Worm (Caenorhabditis elegans) whole organism, L4 larva: Measurements from ENCODE around the gene F31B9.3.

Source experiments
- R02D3.7 ChIP-seq: fragments of 150-350 bp; sonication (generic microtip); optimal IDR thresholded peaks from 3 replicates; lab custom pipeline; 2014; ENCODE audit warnings: missing biosample characterization, missing genetic modification characterization
- Y75B8A.6 ChIP-seq: fragments of 200-800 bp; sonication (Bioruptor generic); IDR thresholded peaks from 2 replicates; pipeline ENCODE4 v1.3.6; 2022; ENCODE audit warnings: missing genetic modification reagents, missing genetic modification characterization, missing compliant biosample characterization
- ama-1 ChIP-seq: fragments of 150-350 bp; optimal IDR thresholded peaks from 2 replicates; lab custom pipeline; 2014; ENCODE audit warnings: inconsistent platforms, mixed read lengths
- dpl-1 ChIP-seq: fragments of 150-350 bp; optimal IDR thresholded peaks from 2 replicates; lab custom pipeline; 2014; ENCODE audit warnings: missing biosample characterization, missing genetic modification reagents, missing genetic modification characterization
- egl-43 ChIP-seq: fragments of 200-800 bp; sonication (Bioruptor generic); IDR thresholded peaks from 2 replicates; pipeline ENCODE4 v1.3.6; 2022; ENCODE audit warnings: missing genetic modification reagents, missing genetic modification characterization, missing compliant biosample characterization
- hlh-11 ChIP-seq: fragments of 200-800 bp; sonication (Bioruptor generic); optimal IDR thresholded peaks from 2 replicates; lab custom pipeline; 2018; ENCODE audit warnings: mild to moderate bottlenecking, missing genetic modification characterization, missing compliant biosample characterization
- lin-13 ChIP-seq: fragments of 150-350 bp; optimal IDR thresholded peaks from 2 replicates; lab custom pipeline; 2014; ENCODE audit warnings: missing biosample characterization, missing genetic modification reagents, missing genetic modification characterization
- lin-39 ChIP-seq: fragments of 150-350 bp; optimal IDR thresholded peaks from 2 replicates; lab custom pipeline; 2014; ENCODE audit warnings: missing biosample characterization, missing genetic modification reagents, missing genetic modification characterization
- mdl-1 ChIP-seq, 2 experiments: fragments of 150-350 bp in 1 of 2; sonication (generic microtip) in 1 of 2; optimal IDR thresholded peaks; 2 replicates each; lab custom pipeline; 2014 to 2017; ENCODE audit warnings: missing biosample characterization in 2 of 2, missing genetic modification characterization in 2 of 2
- nhr-111 ChIP-seq: fragments of 200-800 bp; sonication (Bioruptor generic); optimal IDR thresholded peaks from 2 replicates; lab custom pipeline; 2018; ENCODE audit warnings: mild to moderate bottlenecking, missing genetic modification characterization, missing compliant biosample characterization
- nhr-76 ChIP-seq: fragments of 150-350 bp; optimal IDR thresholded peaks from 2 replicates; lab custom pipeline; 2014; ENCODE audit warnings: missing biosample characterization, missing genetic modification characterization
- unc-39 ChIP-seq: sonication (generic microtip); optimal IDR thresholded peaks from 2 replicates; lab custom pipeline; 2017; ENCODE audit warnings: missing biosample characterization, missing genetic modification characterization
- unc-62 ChIP-seq, 3 experiments: fragments of 150-350 bp in 1 of 3; sonication (generic microtip); optimal IDR thresholded peaks in 2 of 3; peaks in 1 of 3; 1 replicate in 1 of 3; 2 replicates in 2 of 3; lab custom pipeline; 2014 to 2017; ENCODE audit warnings: missing biosample characterization in 3 of 3, missing genetic modification characterization in 3 of 3, missing genetic modification reagents in 3 of 3, missing genotype in 1 of 3

ce11 chrX:15937854-15938253, 14.3 kb downstream of the F31B9.3 start:
- no peak for TF ChIP-seq nhr-111 (GFP tag; lab: Kevin White, UChicago)
- no peak for TF ChIP-seq lin-39 (tag; lab: Kevin White, UChicago)
- no peak for TF ChIP-seq R02D3.7 (tag; lab: Kevin White, UChicago)
- TF ChIP-seq nhr-76 (tag; lab: Kevin White, UChicago), result no peak
- TF ChIP-seq hlh-11 (tag; lab: Kevin White, UChicago), result no peak
- no peak for TF ChIP-seq lin-13 (GFP tag; lab: Kevin White, UChicago)
- TF ChIP-seq mdl-1 (tag; optimal IDR thresholded peaks at IDR 0.05; lab: Kevin White, UChicago), result no peak
- no peak for TF ChIP-seq unc-39 (tag; lab: Kevin White, UChicago)
- TF ChIP-seq dpl-1, result no peak
- TF ChIP-seq ama-1 (lab: Kevin White, UChicago), result no peak
- TF ChIP-seq unc-62 (GFP tag; optimal IDR thresholded peaks at IDR 0.05 in 1 of 2; lab: Kevin White, UChicago), result no peak
- no peak for TF ChIP-seq unc-62 (tag; optimal IDR thresholded peaks at IDR 0.05; lab: Kevin White, UChicago)
- no peak for TF ChIP-seq Y75B8A.6 (GFP tag; lab: Robert Waterston, UW)
- no peak for TF ChIP-seq egl-43 (GFP tag; lab: Robert Waterston, UW)
